Worm (Caenorhabditis elegans) whole organism, L4 larva: ENCODE data around the gene nhr-28.

ENCODE experiments used
- D1046.2 ChIP-seq: fragments of 200-800 bp; sonication (Bioruptor generic); IDR thresholded peaks from 2 replicates; pipeline ENCODE4 v1.3.6; 2022; ENCODE audit warnings: missing genetic modification characterization, missing compliant biosample characterization
- T20F7.1 ChIP-seq: fragments of 200-800 bp; sonication (Bioruptor generic); optimal IDR thresholded peaks from 2 replicates; lab custom pipeline; 2018; ENCODE audit warnings: mild to moderate bottlenecking, missing genetic modification characterization, missing compliant biosample characterization
- Y105C5A.15 ChIP-seq: fragments of 200-800 bp; sonication (Bioruptor generic); IDR thresholded peaks from 2 replicates; pipeline ENCODE4 v1.3.6; 2022; ENCODE audit warnings: missing genetic modification characterization, missing compliant biosample characterization
- aha-1 ChIP-seq: fragments of 150-350 bp; peaks from one replicate; lab custom pipeline; 2014; ENCODE audit warnings: missing biosample characterization, missing genetic modification characterization
- aly-2 ChIP-seq: sonication (generic microtip); optimal IDR thresholded peaks from 2 replicates; lab custom pipeline; 2018; ENCODE audit warnings: missing biosample characterization, missing genetic modification characterization
- ceh-20 ChIP-seq: fragments of 200-800 bp; sonication (Bioruptor generic); IDR thresholded peaks from 2 replicates; pipeline ENCODE4 v1.3.6; 2022; ENCODE audit warnings: missing genetic modification reagents, missing genetic modification characterization, missing compliant biosample characterization
- ceh-32 ChIP-seq: sonication (generic microtip); optimal IDR thresholded peaks from 2 replicates; lab custom pipeline; 2016; ENCODE audit warnings: mild to moderate bottlenecking, missing genetic modification characterization, missing compliant biosample characterization; ENCODE audit not compliant: poor library complexity
- ceh-44 ChIP-seq: fragments of 200-800 bp; sonication (Bioruptor generic); IDR thresholded peaks from 2 replicates; pipeline ENCODE4 v1.3.6; 2022; ENCODE audit warnings: missing genetic modification reagents, missing genetic modification characterization, missing compliant biosample characterization
- ces-1 ChIP-seq: fragments of 150-350 bp; sonication (generic microtip); optimal IDR thresholded peaks from 4 replicates; lab custom pipeline; 2014; ENCODE audit warnings: missing biosample characterization, missing genetic modification reagents, missing genetic modification characterization
- daf-16 ChIP-seq, 3 experiments: sonication (generic microtip); optimal IDR thresholded peaks; 2 replicates each; lab custom pipeline; 2016 to 2017; ENCODE audit warnings: missing genetic modification characterization in 3 of 3, missing genetic modification reagents in 3 of 3, mild to moderate bottlenecking in 2 of 3, missing compliant biosample characterization in 2 of 3, missing biosample characterization in 1 of 3, moderate library complexity in 1 of 3
- daf-19 ChIP-seq: fragments of 200-800 bp; sonication (Bioruptor generic); conservative IDR thresholded peaks from 2 replicates; pipeline ENCODE4 v1.3.6; 2022; ENCODE audit warnings: missing genetic modification characterization, missing compliant biosample characterization
- daf-8 ChIP-seq: fragments of 200-800 bp; sonication (Bioruptor generic); IDR thresholded peaks from 2 replicates; pipeline ENCODE4 v1.3.6; 2022; ENCODE audit warnings: missing genetic modification characterization, missing compliant biosample characterization
- dmd-6 ChIP-seq: fragments of 200-800 bp; sonication (Bioruptor generic); IDR thresholded peaks from 2 replicates; pipeline ENCODE4 v1.3.6; 2022; ENCODE audit warnings: missing genetic modification reagents, missing genetic modification characterization, missing compliant biosample characterization
- dmd-8 ChIP-seq: fragments of 200-800 bp; sonication (Bioruptor generic); IDR thresholded peaks from 2 replicates; pipeline ENCODE4 v1.3.6; 2022; ENCODE audit warnings: missing genetic modification characterization, missing compliant biosample characterization
- egl-43 ChIP-seq: fragments of 200-800 bp; sonication (Bioruptor generic); IDR thresholded peaks from 2 replicates; pipeline ENCODE4 v1.3.6; 2022; ENCODE audit warnings: missing genetic modification reagents, missing genetic modification characterization, missing compliant biosample characterization
- fkh-10 ChIP-seq: fragments of 150-350 bp; optimal IDR thresholded peaks from 2 replicates; lab custom pipeline; 2014; ENCODE audit warnings: missing biosample characterization, missing genetic modification reagents, missing genetic modification characterization
- hlh-11 ChIP-seq: fragments of 200-800 bp; sonication (Bioruptor generic); optimal IDR thresholded peaks from 2 replicates; lab custom pipeline; 2018; ENCODE audit warnings: mild to moderate bottlenecking, missing genetic modification characterization, missing compliant biosample characterization
- hlh-30 ChIP-seq: sonication (generic microtip); optimal IDR thresholded peaks from 2 replicates; lab custom pipeline; 2017; ENCODE audit warnings: antibody characterized with exemption, mild to moderate bottlenecking, missing genetic modification characterization, missing compliant biosample characterization; ENCODE audit not compliant: insufficient read depth
- hmg-1.1 ChIP-seq: fragments of 200-800 bp; sonication (Bioruptor generic); IDR thresholded peaks from 2 replicates; pipeline ENCODE4 v1.3.6; 2022; ENCODE audit warnings: missing genetic modification reagents, missing genetic modification characterization, missing compliant biosample characterization
- lin-38 ChIP-seq: fragments of 200-800 bp; sonication (Bioruptor generic); IDR thresholded peaks from 2 replicates; pipeline ENCODE4 v1.3.6; 2022; ENCODE audit warnings: missing genetic modification reagents, missing genetic modification characterization, missing compliant biosample characterization
- mdl-1 ChIP-seq, 2 experiments: fragments of 150-350 bp in 1 of 2; sonication (generic microtip) in 1 of 2; optimal IDR thresholded peaks; 2 replicates each; lab custom pipeline; 2014 to 2017; ENCODE audit warnings: missing biosample characterization in 2 of 2, missing genetic modification characterization in 2 of 2
- mep-1 ChIP-seq: fragments of 150-350 bp; sonication (generic microtip); optimal IDR thresholded peaks from 3 replicates; lab custom pipeline; 2014; ENCODE audit warnings: missing biosample characterization, missing genetic modification characterization
- mes-2 ChIP-seq: sonication (generic microtip); optimal IDR thresholded peaks from 2 replicates; lab custom pipeline; 2016; ENCODE audit warnings: missing genotype, mild to moderate bottlenecking, missing genetic modification characterization, missing compliant biosample characterization; ENCODE audit not compliant: poor library complexity, severe bottlenecking
- nhr-6 ChIP-seq: fragments of 150-350 bp; optimal IDR thresholded peaks from 2 replicates; lab custom pipeline; 2014; ENCODE audit warnings: missing biosample characterization, missing genetic modification characterization
- pha-4 ChIP-seq, 2 experiments: fragments of 150-350 bp in 1 of 2; fragments of 200-800 bp in 1 of 2; sonication (Bioruptor generic) in 1 of 2; IDR thresholded peaks in 1 of 2; optimal IDR thresholded peaks in 1 of 2; 2 replicates each; pipeline versions ENCODE4 v1.3.6 to Lab custom; 2014 to 2022; ENCODE audit warnings: missing genetic modification characterization in 2 of 2, missing genetic modification reagents in 2 of 2, missing biosample characterization in 1 of 2, missing compliant biosample characterization in 1 of 2
- php-3 ChIP-seq: fragments of 200-800 bp; sonication (Bioruptor generic); IDR thresholded peaks from 2 replicates; pipeline ENCODE4 v1.3.6; 2022; ENCODE audit warnings: missing genetic modification reagents, missing genetic modification characterization, missing compliant biosample characterization
- rbr-2 ChIP-seq: sonication (generic microtip); optimal IDR thresholded peaks from 2 replicates; lab custom pipeline; 2016; ENCODE audit warnings: missing genotype, missing genetic modification characterization, missing compliant biosample characterization
- set-16 ChIP-seq: fragments of 200-800 bp; sonication (Bioruptor generic); IDR thresholded peaks from 2 replicates; pipeline ENCODE4 v1.3.6; 2022; ENCODE audit warnings: missing genetic modification reagents, missing genetic modification characterization, missing compliant biosample characterization
- skn-1 ChIP-seq: fragments of 150-350 bp; optimal IDR thresholded peaks from 2 replicates; lab custom pipeline; 2014; ENCODE audit warnings: missing biosample characterization, missing genetic modification characterization
- snpc-4 ChIP-seq: fragments of 150-350 bp; optimal IDR thresholded peaks from 2 replicates; lab custom pipeline; 2014; ENCODE audit warnings: missing biosample characterization, missing genetic modification characterization
- spr-3 ChIP-seq: fragments of 200-800 bp; sonication (Bioruptor generic); optimal IDR thresholded peaks from 2 replicates; lab custom pipeline; 2018; ENCODE audit warnings: mild to moderate bottlenecking, missing genetic modification characterization, missing compliant biosample characterization
- tag-97 ChIP-seq: fragments of 200-800 bp; sonication (Bioruptor generic); IDR thresholded peaks from 2 replicates; pipeline ENCODE4 v1.3.6; 2022; ENCODE audit warnings: missing genetic modification characterization, missing compliant biosample characterization
- unc-62 ChIP-seq, 3 experiments: fragments of 150-350 bp in 1 of 3; sonication (generic microtip); optimal IDR thresholded peaks in 2 of 3; peaks in 1 of 3; 1 replicate in 1 of 3; 2 replicates in 2 of 3; lab custom pipeline; 2014 to 2017; ENCODE audit warnings: missing biosample characterization in 3 of 3, missing genetic modification characterization in 3 of 3, missing genetic modification reagents in 3 of 3, missing genotype in 1 of 3

Gene nhr-28

DNA sequence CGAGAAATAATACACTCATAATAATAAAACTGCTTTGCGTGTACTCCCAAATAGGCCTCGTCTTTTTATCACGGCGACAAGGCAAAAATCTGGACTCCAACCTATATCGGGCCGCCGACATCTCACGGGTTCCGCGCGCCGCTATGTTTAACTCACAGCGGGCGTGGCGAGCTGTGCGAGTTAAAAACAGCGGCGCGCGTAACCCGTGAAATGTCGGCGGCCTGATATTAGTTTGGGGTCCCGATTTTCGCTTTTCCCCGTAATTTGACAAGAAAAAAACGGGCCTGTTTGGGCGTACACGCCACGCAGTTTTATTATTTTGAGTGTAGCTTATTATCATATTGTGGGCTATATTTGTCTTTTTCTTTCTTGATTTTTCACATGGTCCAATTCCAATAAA, 12.9 kb upstream of the nhr-28 start:
- TF ChIP-seq rbr-2 (tag; lab: Kevin White, UChicago) (no peak), lin-38 (GFP tag; lab: Robert Waterston, UW) (0 out of 2 replicates have a peak, but pooled peaks have one; percentile 18), set-16 (GFP tag; lab: Robert Waterston, UW) (peak; percentile 28; the same call in 1 of the 2 replicates), snpc-4 (tag; lab: Kevin White, UChicago) (peak; percentile 29), dmd-8 (GFP tag; lab: Robert Waterston, UW) (no peak), aha-1 (tag; lab: Kevin White, UChicago) (peak; percentile 59), skn-1 (no peak)

DNA sequence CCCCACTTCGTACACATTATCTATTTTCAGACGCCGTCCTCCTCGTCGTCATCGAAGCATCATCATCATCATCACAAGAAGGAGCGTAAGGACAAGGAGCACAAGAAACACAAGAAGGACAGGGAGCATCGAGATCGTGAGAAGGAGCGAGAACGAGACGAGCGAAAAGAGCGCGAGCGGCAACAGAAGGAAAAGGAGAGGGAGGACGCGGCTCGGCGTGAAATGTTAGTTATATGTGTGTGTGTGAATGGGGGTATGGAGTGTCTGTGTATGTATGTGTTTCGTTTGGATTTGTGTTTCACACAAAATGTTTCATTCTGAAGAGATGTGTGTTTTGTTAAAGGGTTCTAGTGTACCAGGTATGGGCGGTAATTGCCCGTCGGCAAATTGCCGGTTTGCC, 12.5 kb upstream of the nhr-28 start:
- TF ChIP-seq hmg-1.1 (GFP tag; lab: Robert Waterston, UW): peak; percentile 56
- no peak for TF ChIP-seq mes-2 (tag; lab: Kevin White, UChicago)
- TF ChIP-seq dmd-6 (GFP tag; lab: Robert Waterston, UW): no peak
- no peak for TF ChIP-seq tag-97 (GFP tag; lab: Robert Waterston, UW)
- TF ChIP-seq aly-2 (tag; lab: Kevin White, UChicago): no peak
- peak; percentile 24 for TF ChIP-seq mep-1
- peak; percentile 31 for TF ChIP-seq hlh-30
- TF ChIP-seq daf-16 (GFP tag; optimal IDR thresholded peaks at IDR 0.05; lab: Kevin White, UChicago): no peak
- peak; percentile 15 for TF ChIP-seq daf-16 (tag; optimal IDR thresholded peaks at IDR 0.05; lab: Kevin White, UChicago)
- no peak for TF ChIP-seq ceh-44
- TF ChIP-seq, all 104 proteins: peak for 4

DNA sequence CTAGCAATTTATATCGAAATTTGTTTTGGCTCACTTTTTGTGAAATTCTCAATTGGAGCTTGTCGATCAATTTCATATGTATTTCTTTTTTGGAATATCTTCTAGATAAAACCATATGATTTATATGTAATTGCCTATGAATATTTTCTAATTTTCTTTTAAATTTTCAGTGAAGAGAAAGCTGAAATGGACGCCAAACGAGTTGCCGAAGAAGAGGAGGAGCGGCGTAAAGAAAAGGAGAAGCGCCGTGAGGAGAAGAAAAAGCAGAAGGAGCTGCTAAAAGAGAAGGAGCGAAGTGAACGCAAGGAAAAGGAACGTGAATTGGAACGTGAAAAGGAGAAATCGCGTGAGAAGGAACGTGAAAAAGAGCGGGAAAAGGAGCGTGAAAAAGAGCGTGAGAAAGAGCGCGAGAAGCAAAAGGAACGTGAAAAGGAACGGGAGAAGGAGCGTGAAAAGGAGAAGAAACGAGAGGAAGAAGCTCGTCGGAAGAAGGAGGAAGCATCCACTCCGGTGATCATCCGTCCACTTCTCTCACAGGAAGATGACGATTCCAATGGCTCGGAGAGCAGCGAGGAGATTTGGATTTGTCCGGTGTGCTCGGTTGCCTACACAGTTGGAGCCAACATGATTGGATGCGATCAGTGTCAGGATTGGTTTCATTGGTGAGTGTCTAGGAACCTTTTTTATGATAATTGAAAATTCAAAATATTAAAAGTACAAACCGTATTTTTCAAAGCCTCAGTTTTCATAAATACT, 10.7 kb upstream of the nhr-28 start:
- TF ChIP-seq ces-1 (GFP tag; lab: Kevin White, UChicago): no peak
- no peak for TF ChIP-seq hmg-1.1 (GFP tag; lab: Robert Waterston, UW)
- peak; percentile 9 for TF ChIP-seq aha-1 (tag; lab: Kevin White, UChicago)
- TF ChIP-seq php-3: no peak
- no peak for TF ChIP-seq fkh-10
- no peak for TF ChIP-seq ceh-32 (tag; lab: Kevin White, UChicago)
- TF ChIP-seq mdl-1 (tag; optimal IDR thresholded peaks at IDR 0.05; lab: Kevin White, UChicago): no peak
- peak in 1 of 2 experiments; percentile 96 for TF ChIP-seq unc-62 (GFP tag; optimal IDR thresholded peaks at IDR 0.05 in 1 of 2; lab: Kevin White, UChicago)
- no peak for TF ChIP-seq unc-62 (tag; optimal IDR thresholded peaks at IDR 0.05; lab: Kevin White, UChicago)
- no peak for TF ChIP-seq lin-38 (GFP tag; lab: Robert Waterston, UW)
- TF ChIP-seq hlh-30: no peak
- TF ChIP-seq Y105C5A.15 (GFP tag; lab: Robert Waterston, UW): no peak
- TF ChIP-seq spr-3 (GFP tag; lab: Kevin White, UChicago): no peak
- TF ChIP-seq set-16 (GFP tag; lab: Robert Waterston, UW): peak; percentile 52
- TF ChIP-seq daf-8 (GFP tag; lab: Robert Waterston, UW): no peak
- TF ChIP-seq nhr-6: no peak
- TF ChIP-seq T20F7.1 (GFP tag; lab: Kevin White, UChicago): no peak
- TF ChIP-seq D1046.2 (GFP tag; lab: Robert Waterston, UW): no peak
- TF ChIP-seq egl-43 (GFP tag; lab: Robert Waterston, UW): no peak

DNA sequence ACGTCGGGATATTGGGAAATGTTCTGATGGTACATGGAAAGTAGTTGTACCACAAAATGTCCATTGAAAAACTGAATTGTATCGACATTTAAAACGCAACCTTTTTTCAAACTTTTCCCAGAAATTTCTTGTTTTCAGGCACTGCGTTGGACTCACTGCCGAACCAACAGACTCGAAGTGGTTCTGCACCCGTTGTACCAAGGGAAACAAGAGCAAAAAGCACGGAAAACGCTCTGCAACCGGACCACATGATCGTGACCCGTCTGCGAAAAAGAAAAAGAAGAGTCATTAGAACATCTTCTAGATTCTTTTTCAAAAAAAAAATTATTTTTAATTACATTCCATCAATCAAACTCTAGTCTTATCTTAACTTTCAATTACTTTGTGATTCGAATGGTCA, 9.5 kb upstream of the nhr-28 start:
- TF ChIP-seq daf-19 (GFP tag; lab: Robert Waterston, UW) (no peak), ceh-20 (no peak), hlh-11 (tag; lab: Kevin White, UChicago) (no peak), pha-4 (GFP tag; IDR thresholded peaks at IDR 0.05; lab: Robert Waterston, UW) (no peak), pha-4 (tag; optimal IDR thresholded peaks at IDR 0.05; lab: Kevin White, UChicago) (no peak), fkh-10 (peak; percentile 36)
